Worm (Caenorhabditis elegans) whole organism, young adult: ENCODE data around the gene aars-1.

Source experiments
- cebp-1 ChIP-seq, 2 experiments: fragments of 200-800 bp in 1 of 2; sonication (Bioruptor generic) in 1 of 2; sonication (generic microtip) in 1 of 2; IDR thresholded peaks in 1 of 2; optimal IDR thresholded peaks in 1 of 2; 2 replicates each; pipeline versions ENCODE4 v1.3.6 to Lab custom; 2017 to 2022; ENCODE audit warnings: missing compliant biosample characterization in 2 of 2, missing genetic modification characterization in 2 of 2, mild to moderate bottlenecking in 1 of 2, missing genetic modification reagents in 1 of 2, moderate library complexity in 1 of 2
- pha-4 ChIP-seq: fragments of 150-350 bp; sonication (generic microtip); optimal IDR thresholded peaks from 2 replicates; lab custom pipeline; 2014; ENCODE audit warnings: missing biosample characterization, missing genetic modification reagents, missing genetic modification characterization

ce11 chrII:11487999-11488398 is 23.7 kb upstream of the aars-1 start, which contains the start of gene B0334.13:
- TF ChIP-seq pha-4 (tag; lab: Kevin White, UChicago): no peak
- no peak for TF ChIP-seq cebp-1 (GFP tag; IDR thresholded peaks at IDR 0.05; lab: Robert Waterston, UW)
- TF ChIP-seq cebp-1 (tag; optimal IDR thresholded peaks at IDR 0.05; lab: Kevin White, UChicago): no peak
